Worm (Caenorhabditis elegans): ENCODE results near the gene best-5.
A peak's percentile ranks its signal among the peaks of the same experiment; 100 is the strongest.

Gene best-5

ce11 chrIII:9698635-9699396 is 8.8 kb upstream of the best-5 start (continued):
- TF ChIP-seq daf-19 (GFP tag; conservative IDR thresholded peaks at IDR 0.05) (no peak), Y105C5A.15 (GFP tag; IDR thresholded peaks at IDR 0.05) (no peak), nhr-76 (tag; optimal IDR thresholded peaks at IDR 0.05) (no peak)

- TF ChIP-seq tag-97 (GFP tag; IDR thresholded peaks at IDR 0.05) (no peak), nhr-28 (tag; optimal IDR thresholded peaks at IDR 0.05) (peak; percentile 5), nhr-41 (GFP tag; IDR thresholded peaks at IDR 0.05) (no peak), unc-62 (GFP tag; optimal IDR thresholded peaks at IDR 0.05 in 1 of 2) (peak in 1 of 2 experiments; percentile 87), unc-62 (tag; optimal IDR thresholded peaks at IDR 0.05) (no peak), mxl-3 (GFP tag; optimal IDR thresholded peaks at IDR 0.05) (peak; percentile 44), hlh-30 (tag; optimal IDR thresholded peaks at IDR 0.05; ENCODE audit: insufficient read depth) (peak; percentile 48), dve-1 (tag; optimal IDR thresholded peaks at IDR 0.05; ENCODE audit: insufficient read depth) (no peak)
Measured at ce11 chrIII:9697886-9698285, 7.8 kb upstream of the best-5 start.

DNA sequence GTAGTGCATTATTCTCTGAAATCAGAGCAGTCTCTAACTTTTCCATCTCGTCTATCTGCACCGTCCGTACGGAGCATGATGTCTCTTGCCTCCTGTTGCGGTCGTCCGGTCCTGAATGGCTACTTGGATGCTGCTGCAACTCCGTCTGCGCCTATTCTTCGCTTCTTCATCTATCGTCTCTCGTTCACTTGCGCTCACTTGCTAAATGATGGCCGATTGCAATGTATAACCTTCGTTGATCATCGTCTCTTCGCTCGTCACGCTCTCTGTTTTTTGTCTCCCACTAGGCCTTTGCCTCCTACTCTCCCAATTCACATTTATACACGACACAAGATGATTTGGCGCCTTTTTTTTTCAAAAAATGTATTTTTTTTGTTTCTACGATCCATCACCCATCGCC is 7.3 kb upstream of the best-5 start:
- TF ChIP-seq lir-3 (tag; optimal IDR thresholded peaks at IDR 0.05) (no peak), nhr-76 (tag; optimal IDR thresholded peaks at IDR 0.05) (no peak), nhr-111 (GFP tag; optimal IDR thresholded peaks at IDR 0.05) (no peak), D1046.2 (GFP tag; IDR thresholded peaks at IDR 0.05) (no peak), nhr-48 (tag; optimal IDR thresholded peaks at IDR 0.05) (no peak), nhr-28 (tag; optimal IDR thresholded peaks at IDR 0.05) (peak; percentile 59), hif-1 (tag; optimal IDR thresholded peaks at IDR 0.05) (peak in 1 of 2 experiments; percentile 24), T26A8.4 (GFP tag; IDR thresholded peaks at IDR 0.05) (no peak), ama-1 (optimal IDR thresholded peaks at IDR 0.05) (no peak), lin-13 (GFP tag; optimal IDR thresholded peaks at IDR 0.05) (no peak), spr-3 (GFP tag; optimal IDR thresholded peaks at IDR 0.05) (no peak), sdz-12 (GFP tag; optimal IDR thresholded peaks at IDR 0.05) (no peak), unc-62 (GFP tag; optimal IDR thresholded peaks at IDR 0.05 in 1 of 2) (peak in 1 of 2 experiments; percentile 98), unc-62 (tag; optimal IDR thresholded peaks at IDR 0.05) (no peak), ctbp-1 (GFP tag; IDR thresholded peaks at IDR 0.05) (0 out of 2 replicates have a peak, but pooled peaks have one; percentile 24), mdt-29 (GFP tag; IDR thresholded peaks at IDR 0.05) (no peak), dpl-1 (GFP tag; optimal IDR thresholded peaks at IDR 0.05) (peak; percentile 29), Y48G9A.11 (GFP tag; IDR thresholded peaks at IDR 0.05) (no peak), unc-130 (GFP tag; optimal IDR thresholded peaks at IDR 0.05) (no peak), spr-1 (tag; optimal IDR thresholded peaks at IDR 0.05) (no peak), arid-1 (GFP tag; conservative IDR thresholded peaks at IDR 0.05) (no peak), madf-5 (GFP tag; IDR thresholded peaks at IDR 0.05) (no peak), vab-7 (GFP tag; IDR thresholded peaks at IDR 0.05) (no peak), F37D6.2 (tag; optimal IDR thresholded peaks at IDR 0.05) (peak; percentile 15), fos-1 (tag; optimal IDR thresholded peaks at IDR 0.05) (no peak), ZK546.5 (tag; optimal IDR thresholded peaks at IDR 0.05) (no peak), duxl-1 (tag; optimal IDR thresholded peaks at IDR 0.05; ENCODE audit: poor library complexity) (no peak), zfp-2 (tag; optimal IDR thresholded peaks at IDR 0.05) (no peak), lin-15B (tag; optimal IDR thresholded peaks at IDR 0.05) (no peak), Y75B8A.6 (GFP tag; IDR thresholded peaks at IDR 0.05) (no peak), daf-12 (tag; optimal IDR thresholded peaks at IDR 0.05) (no peak), R02D3.7 (tag; optimal IDR thresholded peaks at IDR 0.05) (no peak), tra-1 (GFP tag; IDR thresholded peaks at IDR 0.05) (no peak), tag-97 (GFP tag; IDR thresholded peaks at IDR 0.05) (no peak), lin-29 (GFP tag; IDR thresholded peaks at IDR 0.05) (no peak), zip-11 (GFP tag; IDR thresholded peaks at IDR 0.05) (no peak), nhr-77 (tag; optimal IDR thresholded peaks at IDR 0.05) (no peak), unc-39 (tag; optimal IDR thresholded peaks at IDR 0.05) (no peak), nhr-10 (tag; optimal IDR thresholded peaks at IDR 0.05) (no peak), snpc-1.2 (GFP tag; IDR thresholded peaks at IDR 0.05) (no peak), lim-7 (GFP tag; IDR thresholded peaks at IDR 0.05) (no peak)
